Worm (Caenorhabditis elegans) whole organism, mixed stage, embryonic: ENCODE data around the gene W05E10.1.

ENCODE experiments used
- M03D4.4 ChIP-seq: sonication (generic microtip); optimal IDR thresholded peaks from 2 replicates; lab custom pipeline; 2017; ENCODE audit warnings: mild to moderate bottlenecking, missing genetic modification characterization, missing compliant biosample characterization
- bed-3 ChIP-seq: fragments of 200-800 bp; sonication (Bioruptor generic); optimal IDR thresholded peaks from 3 replicates; lab custom pipeline; 2018; ENCODE audit warnings: mild to moderate bottlenecking, missing genetic modification characterization, moderate library complexity, missing compliant biosample characterization
- blmp-1 ChIP-seq: fragments of 150-350 bp; optimal IDR thresholded peaks from 2 replicates; lab custom pipeline; 2014; ENCODE audit warnings: missing biosample characterization, missing genetic modification characterization
- ceh-39 ChIP-seq: fragments of 150-350 bp; optimal IDR thresholded peaks from 2 replicates; lab custom pipeline; 2014; ENCODE audit warnings: missing biosample characterization, missing genetic modification characterization
- ceh-43 ChIP-seq: fragments of 200-800 bp; sonication (Bioruptor generic); optimal IDR thresholded peaks from 2 replicates; lab custom pipeline; 2018; ENCODE audit warnings: mild to moderate bottlenecking, missing genetic modification characterization, moderate library complexity, missing compliant biosample characterization
- ceh-83 ChIP-seq: fragments of 200-800 bp; sonication (Bioruptor generic); optimal IDR thresholded peaks from 2 replicates; lab custom pipeline; 2018; ENCODE audit warnings: mild to moderate bottlenecking, missing genetic modification characterization, missing compliant biosample characterization
- ces-1 ChIP-seq: fragments of 150-350 bp; optimal IDR thresholded peaks from 2 replicates; lab custom pipeline; 2014; ENCODE audit warnings: missing biosample characterization, missing genetic modification reagents, missing genetic modification characterization
- cnd-1 ChIP-seq: fragments of 200-800 bp; sonication (Bioruptor generic); optimal IDR thresholded peaks from 2 replicates; lab custom pipeline; 2018; ENCODE audit warnings: mild to moderate bottlenecking, missing genetic modification characterization, missing compliant biosample characterization
- drap-1 ChIP-seq: fragments of 200-800 bp; sonication (Bioruptor generic); optimal IDR thresholded peaks from 3 replicates; lab custom pipeline; 2018; ENCODE audit warnings: mild to moderate bottlenecking, missing genetic modification characterization, missing compliant biosample characterization
- elt-1 ChIP-seq: sonication (generic microtip); optimal IDR thresholded peaks from 2 replicates; lab custom pipeline; 2017; ENCODE audit warnings: missing genetic modification characterization, mild to moderate bottlenecking, missing compliant biosample characterization, antibody characterized with exemption, moderate library complexity, borderline replicate concordance; ENCODE audit not compliant: insufficient read depth
- elt-3 ChIP-seq: fragments of 150-350 bp; optimal IDR thresholded peaks from 2 replicates; lab custom pipeline; 2014; ENCODE audit warnings: missing biosample characterization, missing genetic modification characterization
- ham-2 ChIP-seq: fragments of 200-800 bp; sonication (Bioruptor generic); optimal IDR thresholded peaks from 2 replicates; lab custom pipeline; 2018; ENCODE audit warnings: mild to moderate bottlenecking, missing genetic modification characterization, missing compliant biosample characterization
- hlh-1 ChIP-seq: fragments of 150-350 bp; optimal IDR thresholded peaks from 2 replicates; lab custom pipeline; 2014; ENCODE audit warnings: missing biosample characterization, missing genetic modification reagents, missing genetic modification characterization
- lin-13 ChIP-seq: fragments of 150-350 bp; optimal IDR thresholded peaks from 2 replicates; lab custom pipeline; 2014; ENCODE audit warnings: missing biosample characterization, missing genetic modification characterization
- lin-32 ChIP-seq: fragments of 200-800 bp; sonication (Bioruptor generic); optimal IDR thresholded peaks from 2 replicates; lab custom pipeline; 2018; ENCODE audit warnings: mild to moderate bottlenecking, missing genetic modification characterization, missing compliant biosample characterization
- lsy-2 ChIP-seq: fragments of 150-350 bp; optimal IDR thresholded peaks from 2 replicates; lab custom pipeline; 2014; ENCODE audit warnings: missing biosample characterization, missing genetic modification characterization
- mab-5 ChIP-seq: fragments of 150-350 bp; optimal IDR thresholded peaks from 2 replicates; lab custom pipeline; 2014; ENCODE audit warnings: missing biosample characterization, missing genetic modification characterization
- mep-1 ChIP-seq: fragments of 150-350 bp; optimal IDR thresholded peaks from 2 replicates; lab custom pipeline; 2017; ENCODE audit warnings: missing biosample characterization, missing genetic modification reagents, missing genetic modification characterization, inconsistent platforms
- nhr-12 ChIP-seq: fragments of 150-350 bp; optimal IDR thresholded peaks from 2 replicates; lab custom pipeline; 2014; ENCODE audit warnings: missing biosample characterization, missing genetic modification characterization
- nhr-2 ChIP-seq: fragments of 150-350 bp; optimal IDR thresholded peaks from 2 replicates; lab custom pipeline; 2014; ENCODE audit warnings: missing biosample characterization, missing genetic modification characterization
- nhr-237 ChIP-seq: fragments of 150-350 bp; optimal IDR thresholded peaks from 2 replicates; lab custom pipeline; 2014; ENCODE audit warnings: missing biosample characterization, missing genetic modification characterization
- nhr-28 ChIP-seq: fragments of 150-350 bp; optimal IDR thresholded peaks from 2 replicates; lab custom pipeline; 2014; ENCODE audit warnings: missing biosample characterization, missing genetic modification characterization
- nhr-76 ChIP-seq: sonication (generic microtip); optimal IDR thresholded peaks from 2 replicates; lab custom pipeline; 2017; ENCODE audit warnings: missing biosample characterization, missing genetic modification characterization
- sem-2 ChIP-seq: fragments of 200-800 bp; sonication (Bioruptor generic); optimal IDR thresholded peaks from 2 replicates; lab custom pipeline; 2018; ENCODE audit warnings: mild to moderate bottlenecking, missing genetic modification characterization, missing compliant biosample characterization
- snpc-4 ChIP-seq: fragments of 150-350 bp; optimal IDR thresholded peaks from 2 replicates; lab custom pipeline; 2014; ENCODE audit warnings: missing biosample characterization, missing genetic modification characterization
- sptf-1 ChIP-seq: sonication (generic microtip); optimal IDR thresholded peaks from 2 replicates; lab custom pipeline; 2017; ENCODE audit warnings: mild to moderate bottlenecking, missing genetic modification characterization, moderate library complexity, missing compliant biosample characterization
- tbx-8 ChIP-seq: fragments of 200-800 bp; sonication (Bioruptor generic); optimal IDR thresholded peaks from 2 replicates; lab custom pipeline; 2018; ENCODE audit warnings: mild to moderate bottlenecking, missing genetic modification characterization, moderate library complexity, missing compliant biosample characterization
- unc-120 ChIP-seq: sonication (generic microtip); optimal IDR thresholded peaks from 2 replicates; lab custom pipeline; 2017; ENCODE audit warnings: missing genetic modification characterization, missing compliant biosample characterization; ENCODE audit not compliant: poor library complexity, severe bottlenecking
- unc-39 ChIP-seq: fragments of 150-350 bp; optimal IDR thresholded peaks from 2 replicates; lab custom pipeline; 2014; ENCODE audit warnings: missing biosample characterization, missing genetic modification characterization
- unc-62 ChIP-seq: fragments of 150-350 bp; optimal IDR thresholded peaks from 2 replicates; lab custom pipeline; 2014; ENCODE audit warnings: missing biosample characterization, missing genetic modification reagents, missing genetic modification characterization
- zip-8 ChIP-seq: fragments of 150-350 bp; optimal IDR thresholded peaks from 2 replicates; lab custom pipeline; 2014; ENCODE audit warnings: missing biosample characterization, missing genetic modification characterization
- ztf-11 ChIP-seq: fragments of 150-350 bp; optimal IDR thresholded peaks from 2 replicates; lab custom pipeline; 2014; ENCODE audit warnings: missing biosample characterization, missing genetic modification characterization

The W05E10.1 gene

DNA sequence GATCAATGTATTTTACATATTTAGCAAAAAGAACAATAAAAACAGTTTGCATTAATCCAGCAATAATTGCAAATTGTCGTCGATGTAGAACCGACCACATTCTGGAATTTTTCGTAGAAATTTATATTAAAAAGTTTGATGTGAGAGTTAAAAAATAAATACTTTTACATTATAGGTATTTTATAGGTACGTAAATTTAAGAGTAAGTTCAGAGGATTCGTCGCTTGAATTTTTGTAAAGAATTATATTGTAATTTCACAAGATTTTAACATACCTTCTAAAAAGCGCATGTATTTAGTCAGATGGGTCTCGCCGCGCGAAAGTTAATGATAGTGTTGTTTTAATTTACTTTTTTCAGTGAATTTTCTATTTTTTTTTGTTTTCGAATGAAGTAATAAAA is 38.6 kb upstream of the W05E10.1 start, which contains the start of gene rhr-2:
TSS of gene rhr-2 (minus strand) at position 101 of the 400 bp plus-strand sequence.
- TF ChIP-seq nhr-2 (no peak), unc-120 (no peak), lin-13 (tag; lab: Kevin White, UChicago) (no peak), mep-1 (tag; lab: Kevin White, UChicago) (no peak), nhr-76 (tag; lab: Kevin White, UChicago) (no peak), unc-62 (GFP tag; lab: Kevin White, UChicago) (no peak), tbx-8 (no peak), lsy-2 (tag; lab: Kevin White, UChicago) (no peak), mab-5 (tag; lab: Kevin White, UChicago) (no peak), nhr-28 (tag; lab: Kevin White, UChicago) (no peak), nhr-12 (no peak), ceh-39 (tag; lab: Kevin White, UChicago) (no peak), blmp-1 (tag; lab: Kevin White, UChicago) (no peak), unc-39 (tag; lab: Kevin White, UChicago) (no peak)

DNA sequence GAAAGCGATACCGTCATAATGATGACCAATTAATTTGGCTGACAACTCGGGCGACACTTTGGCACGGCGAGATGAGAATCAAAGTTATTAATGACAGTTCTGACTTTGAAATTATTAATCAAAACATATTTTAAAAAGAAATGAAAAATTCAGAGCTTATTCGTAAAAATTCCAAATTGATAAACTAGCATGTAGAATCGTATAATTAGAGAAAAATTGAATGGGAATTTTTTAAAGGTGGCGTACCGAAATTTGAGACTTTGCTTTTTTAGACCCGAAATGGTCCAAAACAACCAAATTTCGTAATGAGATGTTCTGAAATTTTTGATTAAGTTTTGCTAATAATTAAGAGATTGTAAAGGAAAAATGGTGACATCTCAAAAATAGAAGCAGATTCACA is 34.5 kb upstream of the W05E10.1 start, which contains the start of gene daf-11:
TSS of gene daf-11 (minus strand) at position 101 of the 400 bp plus-strand sequence.
- TF ChIP-seq mab-5 (tag; lab: Kevin White, UChicago): no peak
- TF ChIP-seq ham-2 (GFP tag; lab: Kevin White, UChicago): no peak
- TF ChIP-seq hlh-1: no peak
- no peak for TF ChIP-seq drap-1
- no peak for TF ChIP-seq nhr-2
- TF ChIP-seq lin-32 (GFP tag; lab: Kevin White, UChicago): no peak
- no peak for TF ChIP-seq blmp-1 (tag; lab: Kevin White, UChicago)
- TF ChIP-seq sptf-1 (tag; lab: Kevin White, UChicago): no peak
- no peak for TF ChIP-seq ceh-83 (GFP tag; lab: Kevin White, UChicago)
- TF ChIP-seq elt-3 (tag; lab: Kevin White, UChicago): no peak
- TF ChIP-seq unc-62 (GFP tag; lab: Kevin White, UChicago): no peak
- no peak for TF ChIP-seq mep-1 (tag; lab: Kevin White, UChicago)
- no peak for TF ChIP-seq tbx-8
- no peak for TF ChIP-seq lin-13 (tag; lab: Kevin White, UChicago)
- no peak for TF ChIP-seq elt-1 (tag; lab: Kevin White, UChicago)
- TF ChIP-seq M03D4.4 (tag; lab: Kevin White, UChicago): no peak
- no peak for TF ChIP-seq zip-8 (tag; lab: Kevin White, UChicago)
- TF ChIP-seq lsy-2 (tag; lab: Kevin White, UChicago): no peak
- TF ChIP-seq ztf-11 (tag; lab: Kevin White, UChicago): no peak
- TF ChIP-seq bed-3 (GFP tag; lab: Kevin White, UChicago): no peak

DNA sequence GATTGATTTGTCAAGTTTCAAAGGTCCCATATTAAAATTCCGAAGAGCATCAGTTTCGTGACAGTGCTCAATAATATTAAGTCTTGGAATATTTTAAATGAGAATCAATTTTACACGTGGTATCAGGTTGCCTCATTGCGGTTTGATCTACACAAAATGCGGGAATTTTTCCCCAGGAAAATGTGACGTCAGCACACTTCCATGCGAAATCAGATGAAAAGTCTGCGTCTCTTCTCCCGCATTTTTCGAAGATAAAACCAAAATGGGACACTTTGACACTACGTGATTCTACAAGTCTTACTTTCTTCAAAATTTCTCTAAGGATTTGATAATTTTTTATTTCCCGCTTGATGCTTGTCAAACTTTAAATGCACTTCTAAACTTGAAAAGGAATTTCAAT is 31.4 kb upstream of the W05E10.1 start:
- TF ChIP-seq cnd-1 (tag; lab: Kevin White, UChicago) (no peak), unc-120 (no peak), hlh-1 (no peak), nhr-2 (no peak), mab-5 (tag; lab: Kevin White, UChicago) (no peak), lin-32 (GFP tag; lab: Kevin White, UChicago) (no peak), tbx-8 (no peak), nhr-237 (tag; lab: Kevin White, UChicago) (no peak), ceh-83 (GFP tag; lab: Kevin White, UChicago) (no peak), M03D4.4 (tag; lab: Kevin White, UChicago) (no peak), unc-62 (GFP tag; lab: Kevin White, UChicago) (no peak), nhr-76 (tag; lab: Kevin White, UChicago) (no peak), lsy-2 (tag; lab: Kevin White, UChicago) (no peak), sptf-1 (tag; lab: Kevin White, UChicago) (no peak), ham-2 (GFP tag; lab: Kevin White, UChicago) (no peak), sem-2 (GFP tag; lab: Kevin White, UChicago) (no peak), elt-1 (tag; lab: Kevin White, UChicago) (no peak), snpc-4 (tag; lab: Kevin White, UChicago) (no peak), ztf-11 (tag; lab: Kevin White, UChicago) (no peak), lin-13 (tag; lab: Kevin White, UChicago) (no peak)

DNA sequence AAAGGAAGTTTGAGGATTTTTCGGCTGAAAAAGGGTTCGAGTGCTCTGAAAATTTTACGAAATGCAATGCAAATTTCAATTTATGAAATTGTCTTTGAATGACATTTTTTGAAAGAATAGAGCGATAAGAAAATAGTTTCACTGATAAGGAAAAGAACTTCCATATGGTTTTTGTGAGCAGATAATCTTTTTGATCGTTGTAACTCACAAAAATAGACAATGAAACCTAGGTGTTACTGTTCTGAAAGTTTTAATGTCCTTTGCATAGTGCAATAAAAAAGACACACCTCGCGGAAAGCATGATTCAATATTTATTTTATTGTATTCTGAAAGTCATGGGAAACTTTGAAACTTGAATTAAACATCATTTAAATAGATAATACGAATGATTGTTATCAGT is 25.4 kb upstream of the W05E10.1 start:
- TF ChIP-seq lin-13 (tag; lab: Kevin White, UChicago) (no peak), nhr-237 (tag; lab: Kevin White, UChicago) (no peak), mab-5 (tag; lab: Kevin White, UChicago) (no peak), mep-1 (tag; lab: Kevin White, UChicago) (no peak), M03D4.4 (tag; lab: Kevin White, UChicago) (no peak), blmp-1 (tag; lab: Kevin White, UChicago) (no peak), snpc-4 (tag; lab: Kevin White, UChicago) (no peak), elt-3 (tag; lab: Kevin White, UChicago) (no peak), bed-3 (GFP tag; lab: Kevin White, UChicago) (no peak), lin-32 (GFP tag; lab: Kevin White, UChicago) (no peak), ces-1 (no peak), ceh-83 (GFP tag; lab: Kevin White, UChicago) (no peak), unc-39 (tag; lab: Kevin White, UChicago) (no peak), unc-62 (GFP tag; lab: Kevin White, UChicago) (no peak), ceh-43 (GFP tag; lab: Kevin White, UChicago) (no peak), ham-2 (GFP tag; lab: Kevin White, UChicago) (no peak), sptf-1 (tag; lab: Kevin White, UChicago) (no peak), ceh-39 (tag; lab: Kevin White, UChicago) (no peak), ztf-11 (tag; lab: Kevin White, UChicago) (no peak), unc-120 (no peak)
- TF ChIP-seq, all 35 proteins: peak for 0
